Worm (Caenorhabditis elegans) whole organism, midembryonic: ENCODE results near the gene srlf-9.

ENCODE experiments used
- T22C8.4 ChIP-seq: fragments of 200-800 bp; sonication (Bioruptor generic); IDR thresholded peaks from 2 replicates; pipeline ENCODE4 v1.3.6; 2022; ENCODE audit warnings: missing genetic modification characterization, missing compliant biosample characterization
- cog-1 ChIP-seq: sonication (generic microtip); optimal IDR thresholded peaks from 2 replicates; lab custom pipeline; 2016; ENCODE audit warnings: missing genetic modification characterization, missing compliant biosample characterization
- flt-1 ChIP-seq: fragments of 200-800 bp; sonication (Bioruptor generic); IDR thresholded peaks from 2 replicates; pipeline ENCODE4 v1.3.6; 2022; ENCODE audit warnings: missing genetic modification characterization, missing compliant biosample characterization
- klf-2 ChIP-seq: fragments of 200-800 bp; sonication (Bioruptor generic); conservative IDR thresholded peaks from 2 replicates; pipeline ENCODE4 v1.3.6; 2022; ENCODE audit warnings: missing genetic modification reagents, missing genetic modification characterization, missing compliant biosample characterization
- med-1 ChIP-seq: sonication (generic microtip); optimal IDR thresholded peaks from 2 replicates; lab custom pipeline; 2017; ENCODE audit warnings: missing genetic modification characterization, mild to moderate bottlenecking, missing compliant biosample characterization, antibody characterized with exemption, missing genetic modification reagents; ENCODE audit not compliant: insufficient read depth
- ref-1 ChIP-seq: fragments of 200-800 bp; sonication (Bioruptor generic); conservative IDR thresholded peaks from 2 replicates; pipeline ENCODE4 v1.3.6; 2022; ENCODE audit warnings: missing genetic modification reagents, missing genetic modification characterization, missing compliant biosample characterization
- tab-1 ChIP-seq: fragments of 200-800 bp; sonication (Bioruptor generic); IDR thresholded peaks from 2 replicates; pipeline ENCODE4 v1.3.6; 2022; ENCODE audit warnings: missing genetic modification characterization, missing compliant biosample characterization
- ztf-23 ChIP-seq: fragments of 200-800 bp; sonication (Bioruptor generic); IDR thresholded peaks from 2 replicates; pipeline ENCODE4 v1.3.6; 2022; ENCODE audit warnings: missing genetic modification reagents, missing genetic modification characterization, missing compliant biosample characterization
- ztf-29 ChIP-seq: fragments of 200-800 bp; sonication (Bioruptor generic); IDR thresholded peaks from 2 replicates; pipeline ENCODE4 v1.3.6; 2022; ENCODE audit warnings: missing genetic modification reagents, missing genetic modification characterization, missing compliant biosample characterization

Gene srlf-9

DNA sequence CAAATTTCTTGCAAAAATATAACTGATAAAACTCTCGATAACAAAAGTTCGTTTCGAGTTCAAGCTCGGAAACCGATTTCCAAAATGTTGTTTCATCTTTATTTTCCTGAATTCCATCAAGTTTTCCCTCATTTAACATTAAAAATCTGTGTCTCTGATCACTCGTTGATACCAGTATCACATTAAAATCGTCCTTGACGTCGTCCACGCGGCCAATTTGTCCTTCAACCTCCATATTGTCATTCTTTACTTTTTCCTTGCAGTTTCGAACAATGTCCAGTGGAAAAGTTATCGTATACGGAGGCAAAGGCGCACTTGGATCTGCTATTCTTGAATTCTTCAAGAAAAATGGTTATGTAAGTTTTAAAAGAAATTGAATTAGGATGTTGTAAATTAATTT, 7.9 kb downstream of the srlf-9 start, which contains the start of gene qdpr-1:
qdpr-1 (plus strand) TSS at position 264 of the 400 bp plus-strand sequence.
- TF ChIP-seq ref-1 (GFP tag; lab: Robert Waterston, UW) = no peak

DNA sequence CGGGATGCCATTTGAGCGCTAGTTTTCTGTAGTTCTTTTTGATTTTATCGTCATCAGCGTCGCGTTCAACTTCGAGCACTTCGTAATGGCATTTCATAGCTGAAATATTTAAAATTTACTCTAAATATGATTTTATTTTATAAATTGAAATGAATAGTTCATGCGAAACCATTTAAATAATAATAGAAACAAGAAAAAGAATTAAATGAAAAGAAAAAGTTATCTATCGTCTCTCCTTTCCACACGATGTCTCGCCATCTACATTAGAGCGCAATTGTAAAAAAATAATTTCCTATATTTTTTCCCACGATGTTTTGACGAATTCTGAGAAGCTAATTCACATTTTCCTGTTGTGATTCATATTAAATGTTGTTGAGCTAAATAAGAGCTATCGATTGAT, 8.3 kb downstream of the srlf-9 start, which contains the start of gene dnj-17:
dnj-17 (minus strand) TSS at position 101 of the 400 bp plus-strand sequence.
- TF ChIP-seq T22C8.4 (GFP tag; lab: Robert Waterston, UW) = no peak
- TF ChIP-seq cog-1 (tag; lab: Kevin White, UChicago) = no peak
- TF ChIP-seq flt-1 (GFP tag; lab: Robert Waterston, UW) = no peak
- no peak for TF ChIP-seq ztf-23 (GFP tag; lab: Robert Waterston, UW)
- no peak for TF ChIP-seq ref-1 (GFP tag; lab: Robert Waterston, UW)
- no peak for TF ChIP-seq med-1
- no peak for TF ChIP-seq ztf-29
- no peak for TF ChIP-seq tab-1
- TF ChIP-seq klf-2 (GFP tag; lab: Robert Waterston, UW) = no peak

DNA sequence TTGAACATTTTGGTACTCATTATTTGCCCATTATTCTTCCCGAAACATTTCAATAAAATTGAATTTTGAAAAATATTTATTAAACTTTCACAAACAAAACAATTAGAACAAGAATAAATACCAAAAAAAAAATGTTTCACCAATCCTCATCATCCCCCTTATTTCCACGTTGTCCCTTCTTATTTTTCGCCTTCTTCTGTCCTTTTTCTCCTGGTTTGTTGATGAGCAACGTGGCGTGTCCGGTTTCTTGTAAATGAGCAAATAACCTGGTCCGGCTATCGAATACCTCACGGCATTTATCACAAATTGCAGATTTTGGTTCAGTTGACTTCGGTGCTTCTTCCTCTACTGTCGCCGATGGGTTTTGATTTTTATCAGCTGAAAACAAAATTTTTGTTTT, 10.8 kb downstream of the srlf-9 start:
- TF ChIP-seq klf-2 (GFP tag; lab: Robert Waterston, UW) (no peak), tab-1 (no peak), flt-1 (GFP tag; lab: Robert Waterston, UW) (no peak), ztf-23 (GFP tag; lab: Robert Waterston, UW) (no peak), ref-1 (GFP tag; lab: Robert Waterston, UW) (no peak), med-1 (no peak), cog-1 (tag; lab: Kevin White, UChicago) (no peak), T22C8.4 (GFP tag; lab: Robert Waterston, UW) (no peak), ztf-29 (no peak)

DNA sequence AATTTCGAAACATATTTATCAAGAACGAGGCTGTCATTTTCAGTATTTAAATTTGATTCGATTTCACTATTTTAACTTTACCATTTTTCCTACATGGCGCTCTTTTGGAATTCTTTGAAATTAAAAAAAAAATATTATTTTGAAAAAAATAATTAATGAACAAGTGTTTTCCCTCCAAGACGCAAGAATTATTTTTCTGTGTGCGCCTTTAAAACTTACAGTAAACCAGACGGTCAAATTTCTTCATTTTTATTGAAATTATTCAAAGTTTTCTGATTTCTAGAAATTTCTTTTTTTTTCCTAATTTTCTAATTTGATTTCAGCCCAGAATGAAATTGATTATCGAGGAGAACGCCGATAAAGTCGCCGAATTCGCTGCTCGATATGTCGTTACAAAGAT, 12.5 kb downstream of the srlf-9 start, which contains the start of gene T03F6.3:
T03F6.3 (plus strand) TSS at position 318 of the 400 bp plus-strand sequence.
- TF ChIP-seq ref-1 (GFP tag; lab: Robert Waterston, UW) = no peak
- TF ChIP-seq klf-2 (GFP tag; lab: Robert Waterston, UW) = no peak
- TF ChIP-seq ztf-23 (GFP tag; lab: Robert Waterston, UW) = no peak

DNA sequence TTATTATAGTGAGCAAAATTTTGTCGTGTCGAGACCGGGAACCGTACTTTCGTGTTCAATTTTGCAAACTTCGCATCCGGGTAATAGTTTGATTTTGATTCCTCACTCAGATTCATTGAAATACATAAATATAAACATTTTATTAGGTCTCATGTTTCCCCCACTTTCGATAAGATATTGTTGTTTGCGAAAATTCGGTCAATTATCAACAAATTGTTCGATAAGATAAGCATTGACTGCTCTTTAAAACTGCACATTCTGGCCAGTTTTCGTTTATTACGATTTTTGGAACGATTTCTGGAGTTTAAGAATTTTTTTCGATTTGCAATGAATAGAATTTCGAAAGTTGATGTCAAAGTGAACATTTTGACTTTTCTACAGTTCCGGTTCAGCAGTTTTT, 13.0 kb downstream of the srlf-9 start:
- TF ChIP-seq ref-1 (GFP tag; lab: Robert Waterston, UW) (no peak), tab-1 (no peak), T22C8.4 (GFP tag; lab: Robert Waterston, UW) (no peak), cog-1 (tag; lab: Kevin White, UChicago) (no peak), klf-2 (GFP tag; lab: Robert Waterston, UW) (no peak), ztf-23 (GFP tag; lab: Robert Waterston, UW) (no peak)

DNA sequence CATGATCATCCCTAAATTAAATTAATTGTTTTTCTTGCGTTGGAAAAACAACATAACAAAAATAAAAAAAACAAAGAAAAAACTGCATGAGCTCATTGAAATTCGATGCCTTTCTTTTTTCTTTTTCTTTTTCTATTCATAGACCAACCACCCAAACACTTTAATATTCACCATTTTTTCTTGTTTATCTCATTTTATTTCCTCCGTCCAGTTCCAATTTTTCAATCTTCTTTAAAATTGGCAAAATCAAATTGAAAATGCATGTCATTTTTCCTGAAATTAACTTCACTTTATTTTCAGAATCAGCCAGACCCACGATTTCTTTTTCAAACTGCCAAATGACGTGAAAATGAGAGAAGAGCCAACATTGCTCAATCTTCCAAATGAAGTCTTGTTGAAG, 15.7 kb downstream of the srlf-9 start, which contains the start of gene T03F6.4:
T03F6.4 (plus strand) TSS at position 301 of the 400 bp plus-strand sequence.
- TF ChIP-seq T22C8.4 (GFP tag; lab: Robert Waterston, UW) = no peak
- no peak for TF ChIP-seq cog-1 (tag; lab: Kevin White, UChicago)
- no peak for TF ChIP-seq ref-1 (GFP tag; lab: Robert Waterston, UW)
- TF ChIP-seq flt-1 (GFP tag; lab: Robert Waterston, UW) = no peak
- TF ChIP-seq klf-2 (GFP tag; lab: Robert Waterston, UW) = no peak
- no peak for TF ChIP-seq ztf-29
- no peak for TF ChIP-seq med-1

DNA sequence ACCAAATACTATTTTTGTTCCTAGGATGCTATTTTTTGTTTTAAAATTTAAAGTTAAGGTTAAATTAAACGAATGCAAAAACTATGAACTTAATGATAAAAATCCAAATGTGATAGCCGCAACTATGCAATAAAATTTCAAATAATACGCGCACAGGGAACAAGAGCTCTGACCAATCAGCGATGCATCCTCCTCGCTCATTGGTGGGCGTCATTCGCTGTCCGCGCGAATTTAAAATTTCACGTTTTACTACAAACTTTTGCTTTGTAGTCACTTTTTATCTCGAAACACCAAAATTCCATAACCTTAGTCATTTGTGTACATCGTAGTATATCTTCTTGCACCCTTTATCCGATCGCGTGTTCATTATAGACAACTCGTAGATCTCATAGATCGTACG, 18.4 kb downstream of the srlf-9 start:
- TF ChIP-seq med-1 (no peak), ztf-29 (no peak), tab-1 (no peak), ztf-23 (GFP tag; lab: Robert Waterston, UW) (no peak)

DNA sequence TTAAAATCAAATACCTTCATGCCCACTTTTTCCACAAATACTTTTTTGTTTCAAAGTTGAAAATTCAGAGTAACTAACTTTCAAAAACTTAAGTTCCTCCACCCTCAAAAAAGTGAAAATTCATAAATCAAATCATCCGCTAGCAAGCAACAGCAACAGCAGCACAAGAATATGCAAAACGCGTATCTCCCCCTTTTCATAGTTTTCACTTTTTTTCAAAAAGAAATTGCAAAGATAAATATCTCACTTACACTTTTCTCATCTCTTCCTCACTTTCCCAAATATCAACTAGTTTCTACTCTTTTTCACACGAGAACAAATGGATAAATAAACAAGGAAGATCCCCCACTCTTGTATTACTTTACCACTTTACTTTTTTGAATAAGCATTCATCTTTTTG, 19.9 kb downstream of the srlf-9 start:
- TF ChIP-seq tab-1 = no peak
- no peak for TF ChIP-seq med-1
- TF ChIP-seq ztf-23 (GFP tag; lab: Robert Waterston, UW) = no peak
- no peak for TF ChIP-seq ref-1 (GFP tag; lab: Robert Waterston, UW)
- TF ChIP-seq klf-2 (GFP tag; lab: Robert Waterston, UW) = no peak
- TF ChIP-seq ztf-29 = no peak
- no peak for TF ChIP-seq T22C8.4 (GFP tag; lab: Robert Waterston, UW)
- no peak for TF ChIP-seq cog-1 (tag; lab: Kevin White, UChicago)
- no peak for TF ChIP-seq flt-1 (GFP tag; lab: Robert Waterston, UW)

DNA sequence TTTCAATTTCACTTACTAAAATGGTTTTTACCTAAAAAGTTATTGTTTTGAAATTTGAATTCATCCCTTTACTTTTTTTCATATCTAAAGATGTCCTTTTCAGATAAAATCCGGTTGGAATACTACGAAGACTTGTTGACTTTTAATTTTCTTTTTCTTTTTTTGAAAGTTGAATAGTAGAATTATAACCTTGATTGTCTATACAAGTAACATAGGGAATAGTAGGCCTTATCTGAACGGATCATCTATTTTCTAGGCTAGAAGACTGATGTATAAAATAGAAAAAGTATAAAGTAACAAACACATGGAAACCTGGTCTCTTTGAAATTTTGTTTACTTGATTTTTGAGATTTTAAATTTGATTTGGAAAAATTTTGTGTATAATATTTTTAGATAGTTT, 20.7 kb downstream of the srlf-9 start:
- TF ChIP-seq klf-2 (GFP tag; lab: Robert Waterston, UW) (no peak), ref-1 (GFP tag; lab: Robert Waterston, UW) (no peak), med-1 (no peak), tab-1 (no peak), ztf-29 (no peak), flt-1 (GFP tag; lab: Robert Waterston, UW) (no peak), ztf-23 (GFP tag; lab: Robert Waterston, UW) (no peak), cog-1 (tag; lab: Kevin White, UChicago) (no peak), T22C8.4 (GFP tag; lab: Robert Waterston, UW) (no peak)

DNA sequence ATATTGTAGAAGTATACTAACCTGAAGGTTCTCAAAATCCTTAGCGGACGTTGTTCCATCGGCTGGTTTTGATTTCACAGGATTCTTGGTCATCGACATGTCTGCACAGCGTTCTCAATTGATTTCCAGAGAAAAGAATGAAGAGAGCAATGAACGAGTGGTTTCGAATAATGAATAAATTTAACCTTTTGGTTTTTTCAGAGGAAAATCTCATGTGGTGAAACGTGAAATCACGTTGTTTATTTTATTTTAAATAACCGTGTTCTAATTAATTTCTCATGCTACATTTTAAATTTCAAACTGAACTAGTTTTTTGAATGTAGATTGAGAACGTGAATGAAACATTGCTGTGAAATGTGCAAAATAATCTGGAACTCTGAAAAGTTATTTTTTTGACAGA, 21.4 kb downstream of the srlf-9 start, which contains the start of gene T03F6.6:
T03F6.6 (minus strand) TSS at position 101 of the 400 bp plus-strand sequence.
- TF ChIP-seq T22C8.4 (GFP tag; lab: Robert Waterston, UW) (no peak), flt-1 (GFP tag; lab: Robert Waterston, UW) (no peak), ztf-29 (no peak), klf-2 (GFP tag; lab: Robert Waterston, UW) (no peak), med-1 (no peak), ref-1 (GFP tag; lab: Robert Waterston, UW) (no peak), cog-1 (tag; lab: Kevin White, UChicago) (no peak), ztf-23 (GFP tag; lab: Robert Waterston, UW) (no peak), tab-1 (no peak)

DNA sequence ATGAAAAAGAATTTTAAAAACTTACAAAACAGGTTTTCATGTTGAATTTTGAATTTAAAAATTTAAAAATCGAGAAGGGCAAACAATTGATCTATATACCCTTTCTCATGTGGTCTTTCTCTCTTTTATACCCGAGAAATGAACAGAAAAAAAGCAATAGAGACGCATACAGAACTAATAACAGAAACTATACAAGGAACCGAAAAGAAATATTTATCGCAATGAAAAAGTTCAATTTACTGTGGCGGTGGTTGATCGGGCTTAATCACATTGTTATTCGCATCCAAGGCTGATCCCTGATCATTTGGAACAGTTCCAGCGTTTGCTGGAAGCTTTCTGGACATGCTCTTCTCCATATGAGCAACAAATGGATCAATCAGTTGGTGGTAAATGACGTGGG, 23.3 kb downstream of the srlf-9 start, which contains the start of gene T03F6.10:
T03F6.10 (minus strand) TSS at position 101 of the 400 bp plus-strand sequence.
- TF ChIP-seq flt-1 (GFP tag; lab: Robert Waterston, UW) (no peak), ztf-29 (no peak), cog-1 (tag; lab: Kevin White, UChicago) (no peak), T22C8.4 (GFP tag; lab: Robert Waterston, UW) (no peak), tab-1 (no peak), klf-2 (GFP tag; lab: Robert Waterston, UW) (no peak)
